Fruit fly (Drosophila melanogaster) whole organism, embryonic: ENCODE results near the gene Bace.
A peak's percentile ranks its signal among the peaks of the same experiment; 100 is the strongest.

Experiments
- BtbVII ChIP-seq: fragments of 200-800 bp; sonication (Bioruptor generic); optimal IDR thresholded peaks from 3 replicates; lab custom pipeline; 2017; ENCODE audit warnings: missing biosample characterization, mild to moderate bottlenecking, missing genetic modification characterization
- CG10274 ChIP-seq: fragments of 200-800 bp; sonication (Bioruptor generic); optimal IDR thresholded peaks from 3 replicates; lab custom pipeline; 2017; ENCODE audit warnings: missing biosample characterization, mild to moderate bottlenecking, missing genetic modification characterization
- CG10654 ChIP-seq: fragments of 200-800 bp; sonication (Bioruptor generic); optimal IDR thresholded peaks from 2 replicates; lab custom pipeline; 2016; ENCODE audit warnings: missing biosample characterization, missing genetic modification characterization
- CG12071 ChIP-seq: fragments of 200-800 bp; sonication (Bioruptor generic); optimal IDR thresholded peaks from 3 replicates; lab custom pipeline; 2018; ENCODE audit warnings: missing biosample characterization, mild to moderate bottlenecking, missing genetic modification characterization
- CG13424 ChIP-seq: fragments of 200-800 bp; sonication (Bioruptor generic); optimal IDR thresholded peaks from 2 replicates; lab custom pipeline; 2019; ENCODE audit warnings: missing biosample characterization, mild to moderate bottlenecking, missing genetic modification characterization, moderate library complexity
- CG13775 ChIP-seq: fragments of 200-800 bp; sonication (Bioruptor generic); optimal IDR thresholded peaks from 3 replicates; lab custom pipeline; 2017; ENCODE audit warnings: missing biosample characterization, mild to moderate bottlenecking, missing genetic modification characterization
- CG14441 ChIP-seq: fragments of 200-800 bp; sonication (Bioruptor generic); IDR thresholded peaks from 2 replicates; pipeline ENCODE4 v1.3.6; 2022; ENCODE audit warnings: missing biosample characterization, missing genetic modification characterization
- CG15479 ChIP-seq: fragments of 200-800 bp; sonication (Bioruptor generic); optimal IDR thresholded peaks from 3 replicates; lab custom pipeline; 2019; ENCODE audit warnings: missing biosample characterization, mild to moderate bottlenecking, missing genetic modification characterization, moderate library complexity
- CG16863 ChIP-seq: fragments of 200-800 bp; sonication (Bioruptor generic); optimal IDR thresholded peaks from 3 replicates; lab custom pipeline; 2016; ENCODE audit warnings: missing biosample characterization, missing genetic modification characterization
- CG2875 ChIP-seq: fragments of 200-800 bp; sonication (Bioruptor generic); optimal IDR thresholded peaks from 2 replicates; lab custom pipeline; 2017; ENCODE audit warnings: missing biosample characterization, mild to moderate bottlenecking, missing genetic modification characterization, missing genetic modification reagents
- CG31388 ChIP-seq: fragments of 200-800 bp; sonication (Bioruptor generic); optimal IDR thresholded peaks from 2 replicates; lab custom pipeline; 2016; ENCODE audit warnings: missing biosample characterization, missing genetic modification characterization
- CG34224 ChIP-seq: fragments of 200-800 bp; sonication (Bioruptor generic); IDR thresholded peaks from 3 replicates; pipeline ENCODE4 v1.3.6; 2022; ENCODE audit warnings: missing biosample characterization, missing genetic modification characterization; ENCODE audit not compliant: partially characterized antibody
- CG34422 ChIP-seq: fragments of 200-800 bp; sonication (Bioruptor generic); IDR thresholded peaks from 3 replicates; pipeline ENCODE4 v1.3.6; 2022; ENCODE audit warnings: missing biosample characterization, missing genetic modification characterization
- CG4424 ChIP-seq: fragments of 200-800 bp; sonication (Bioruptor generic); optimal IDR thresholded peaks from 3 replicates; lab custom pipeline; 2016; ENCODE audit warnings: missing biosample characterization, missing genetic modification characterization
- CG6683 ChIP-seq: fragments of 200-800 bp; sonication (Bioruptor generic); optimal IDR thresholded peaks from 2 replicates; lab custom pipeline; 2017; ENCODE audit warnings: missing biosample characterization, mild to moderate bottlenecking, missing genetic modification characterization, missing genetic modification reagents
- CG7786 ChIP-seq: fragments of 200-800 bp; sonication (Bioruptor generic); optimal IDR thresholded peaks from 2 replicates; lab custom pipeline; 2016; ENCODE audit warnings: missing biosample characterization, missing genetic modification characterization
- CG8359 ChIP-seq: fragments of 200-800 bp; sonication (Bioruptor generic); optimal IDR thresholded peaks from 2 replicates; lab custom pipeline; 2017; ENCODE audit warnings: missing biosample characterization, mild to moderate bottlenecking, missing genetic modification characterization, borderline replicate concordance
- ERR ChIP-seq: fragments of 200-800 bp; sonication (Bioruptor generic); optimal IDR thresholded peaks from 2 replicates; lab custom pipeline; 2016; ENCODE audit warnings: missing biosample characterization, missing genetic modification characterization
- HLH3B ChIP-seq: fragments of 200-800 bp; sonication (Bioruptor generic); IDR thresholded peaks from 2 replicates; pipeline ENCODE4 v1.3.6; 2022; ENCODE audit warnings: missing biosample characterization, missing genetic modification characterization
- Hand ChIP-seq: fragments of 200-800 bp; sonication (Bioruptor generic); optimal IDR thresholded peaks from 2 replicates; lab custom pipeline; 2017; ENCODE audit warnings: mild to moderate bottlenecking, missing biosample characterization, missing genetic modification reagents, missing genetic modification characterization
- HmgZ ChIP-seq: fragments of 200-800 bp; sonication (Bioruptor generic); optimal IDR thresholded peaks from 2 replicates; lab custom pipeline; 2018; ENCODE audit warnings: missing biosample characterization, mild to moderate bottlenecking, missing genetic modification characterization
- Hr78 ChIP-seq, 2 experiments: fragments of 200-800 bp in 1 of 2; fragments of >200 bp in 1 of 2; sonication (Bioruptor generic) in 1 of 2; optimal IDR thresholded peaks; 2 replicates each; lab custom pipeline; 2017 to 2019; ENCODE audit warnings: missing biosample characterization in 2 of 2, missing genetic modification characterization in 2 of 2, mild to moderate bottlenecking in 1 of 2, moderate library complexity in 1 of 2
- NC2β ChIP-seq: fragments of 200-800 bp; sonication (Bioruptor generic); optimal IDR thresholded peaks from 2 replicates; lab custom pipeline; 2016; ENCODE audit warnings: missing biosample characterization, missing genetic modification characterization
- Ravus ChIP-seq: fragments of 200-800 bp; sonication (Bioruptor generic); IDR thresholded peaks from 2 replicates; pipeline ENCODE4 v1.3.6; 2022; ENCODE audit warnings: missing biosample characterization, missing genetic modification characterization
- Xrp1 ChIP-seq: fragments of 200-800 bp; sonication (Bioruptor generic); IDR thresholded peaks from 2 replicates; pipeline ENCODE4 v1.3.6; 2022; ENCODE audit warnings: missing biosample characterization, missing genetic modification characterization
- bcd ChIP-seq: fragments of 200-800 bp; sonication (Bioruptor generic); optimal IDR thresholded peaks from 2 replicates; lab custom pipeline; 2017; ENCODE audit warnings: missing biosample characterization, mild to moderate bottlenecking, missing genetic modification characterization
- bigmax ChIP-seq: fragments of 200-800 bp; sonication (Bioruptor generic); optimal IDR thresholded peaks from 2 replicates; lab custom pipeline; 2018; ENCODE audit warnings: missing biosample characterization, mild to moderate bottlenecking, missing genetic modification characterization
- br ChIP-seq: fragments of >200 bp; optimal IDR thresholded peaks from 2 replicates; lab custom pipeline; 2017
- cas ChIP-seq: fragments of 200-800 bp; sonication (Bioruptor generic); IDR thresholded peaks from 2 replicates; pipeline ENCODE4 v1.3.6; 2022; ENCODE audit warnings: missing biosample characterization, missing genetic modification characterization
- chn ChIP-seq: fragments of 200-800 bp; sonication (Bioruptor generic); optimal IDR thresholded peaks from 2 replicates; lab custom pipeline; 2016; ENCODE audit warnings: missing biosample characterization, missing genetic modification characterization
- corto ChIP-seq: fragments of 200-800 bp; sonication (Bioruptor generic); optimal IDR thresholded peaks from 2 replicates; lab custom pipeline; 2016; ENCODE audit warnings: missing biosample characterization, mild to moderate bottlenecking, missing genetic modification characterization, moderate library complexity
- danr ChIP-seq: fragments of 200-800 bp; sonication (Bioruptor generic); IDR thresholded peaks from 2 replicates; pipeline ENCODE4 v1.3.6; 2022; ENCODE audit warnings: missing biosample characterization, missing genetic modification characterization
- fru ChIP-seq: fragments of >200 bp; optimal IDR thresholded peaks from 2 replicates; lab custom pipeline; 2017
- gce ChIP-seq: fragments of 200-800 bp; sonication (Bioruptor generic); IDR thresholded peaks from 3 replicates; pipeline ENCODE4 v1.3.6; 2022; ENCODE audit warnings: missing biosample characterization, missing genetic modification characterization
- gcm2 ChIP-seq: fragments of 200-800 bp; sonication (Bioruptor generic); optimal IDR thresholded peaks from 2 replicates; lab custom pipeline; 2016; ENCODE audit warnings: missing biosample characterization, missing genetic modification characterization
- gfzf ChIP-seq: fragments of 200-800 bp; sonication (Bioruptor generic); optimal IDR thresholded peaks from 2 replicates; lab custom pipeline; 2016; ENCODE audit warnings: missing biosample characterization, mild to moderate bottlenecking, missing genetic modification characterization, moderate library complexity
- gsb-n ChIP-seq: fragments of 200-800 bp; sonication (Bioruptor generic); optimal IDR thresholded peaks from 3 replicates; lab custom pipeline; 2018; ENCODE audit warnings: missing biosample characterization, mild to moderate bottlenecking, missing genetic modification characterization
- kay ChIP-seq: fragments of 200-800 bp; sonication (Bioruptor generic); optimal IDR thresholded peaks from 2 replicates; lab custom pipeline; 2016; ENCODE audit warnings: missing biosample characterization, missing genetic modification characterization
- luna ChIP-seq: fragments of 200-800 bp; sonication (Bioruptor generic); optimal IDR thresholded peaks from 2 replicates; lab custom pipeline; 2016; ENCODE audit warnings: missing biosample characterization, missing genetic modification characterization
- pan ChIP-seq, 4 experiments: fragments of >200 bp in 3 of 4; fragments of 200-800 bp in 1 of 4; sonication (Bioruptor generic) in 1 of 4; optimal IDR thresholded peaks in 3 of 4; IDR thresholded peaks in 1 of 4; 2 replicates each; pipeline versions ENCODE4 v1.3.6 to Lab custom; 2017 to 2022; ENCODE audit warnings: missing biosample characterization in 2 of 4, missing genetic modification characterization in 2 of 4, mixed read lengths in 1 of 4
- ro ChIP-seq: fragments of 200-800 bp; sonication (Bioruptor generic); IDR thresholded peaks from 2 replicates; pipeline ENCODE4 v1.3.6; 2022; ENCODE audit warnings: missing biosample characterization, missing genetic modification characterization
- scrt ChIP-seq: fragments of 200-800 bp; sonication (Bioruptor generic); optimal IDR thresholded peaks from 2 replicates; lab custom pipeline; 2018; ENCODE audit warnings: missing biosample characterization, mild to moderate bottlenecking, missing genetic modification characterization, moderate library complexity
- seq ChIP-seq: fragments of 200-800 bp; sonication (Bioruptor generic); IDR thresholded peaks from 2 replicates; pipeline ENCODE4 v1.3.6; 2022; ENCODE audit warnings: missing biosample characterization, missing genetic modification characterization
- sima ChIP-seq: fragments of 200-800 bp; sonication (Bioruptor generic); optimal IDR thresholded peaks from 2 replicates; lab custom pipeline; 2016; ENCODE audit warnings: missing biosample characterization, missing genetic modification characterization
- tgo ChIP-seq: fragments of 200-800 bp; sonication (Bioruptor generic); IDR thresholded peaks from 3 replicates; pipeline ENCODE4 v1.3.6; 2022; ENCODE audit warnings: missing biosample characterization, missing genetic modification characterization
- ttk ChIP-seq: fragments of 200-800 bp; sonication (Bioruptor generic); IDR thresholded peaks from 2 replicates; pipeline ENCODE4 v2.1.2; 2022; ENCODE audit warnings: missing biosample characterization, missing genetic modification characterization
- twi ChIP-seq: fragments of 200-800 bp; optimal IDR thresholded peaks from 2 replicates; lab custom pipeline; 2019; ENCODE audit warnings: missing biosample characterization, mild to moderate bottlenecking, missing genetic modification characterization, moderate library complexity
- unpg ChIP-seq: fragments of 200-800 bp; sonication (Bioruptor generic); optimal IDR thresholded peaks from 3 replicates; lab custom pipeline; 2018; ENCODE audit warnings: missing biosample characterization, mild to moderate bottlenecking, missing genetic modification characterization, moderate library complexity
- usp ChIP-seq: fragments of >200 bp; optimal IDR thresholded peaks from 2 replicates; lab custom pipeline; 2017; ENCODE audit warnings: missing biosample characterization, missing genetic modification characterization
- vnd ChIP-seq: fragments of 200-800 bp; sonication (Bioruptor generic); IDR thresholded peaks from 3 replicates; pipeline ENCODE4 v1.3.6; 2022; ENCODE audit warnings: missing biosample characterization, missing genetic modification characterization; ENCODE audit not compliant: partially characterized antibody
- zf30C ChIP-seq: fragments of 200-800 bp; sonication (Bioruptor generic); optimal IDR thresholded peaks from 3 replicates; lab custom pipeline; 2018; ENCODE audit warnings: missing biosample characterization, mild to moderate bottlenecking, missing genetic modification characterization

Bace gene

DNA sequence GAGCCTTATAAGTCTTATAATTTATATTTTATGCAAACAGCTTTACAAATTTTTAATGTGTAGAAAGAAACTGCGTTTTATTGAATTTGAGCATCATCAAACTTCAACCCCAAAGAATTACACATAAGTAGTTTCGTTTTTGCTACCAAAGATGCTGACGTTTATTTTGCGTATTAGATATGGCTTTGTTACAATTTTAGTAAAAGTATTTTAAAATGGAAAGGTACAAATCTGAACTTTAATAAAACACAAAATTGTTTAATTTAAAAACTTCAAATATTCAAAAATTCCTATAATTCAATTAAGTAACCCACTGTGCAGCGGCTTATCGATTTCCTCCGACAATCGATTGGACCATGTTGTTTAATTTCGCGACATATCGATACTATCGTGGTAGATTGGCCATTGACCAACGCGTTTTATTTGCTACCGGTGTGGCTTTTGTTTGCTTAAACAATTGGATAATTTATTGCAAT, 32.0 kb downstream of the Bace start, which contains the start of gene prg (continued):
- no peak for TF ChIP-seq sima (GFP tag; lab: Kevin White, UChicago)
- TF ChIP-seq CG34422 (GFP tag; lab: Robert Waterston, UW): peak; percentile 29; the same call in 1 of the 3 replicates
- TF ChIP-seq ro (GFP tag; lab: Robert Waterston, UW): no peak
- TF ChIP-seq bcd: peak; percentile 47
- TF ChIP-seq ERR: no peak
- TF ChIP-seq CG2875 (GFP tag; lab: Kevin White, UChicago): no peak
- no peak for TF ChIP-seq br (lab: Kevin White, UChicago)
- TF ChIP-seq zf30C (GFP tag; lab: Kevin White, UChicago): no peak
- TF ChIP-seq danr (GFP tag; lab: Robert Waterston, UW): no peak
- no peak for TF ChIP-seq pan (optimal IDR thresholded peaks at IDR 0.05; lab: Kevin White, UChicago)
- TF ChIP-seq pan (GFP tag; optimal IDR thresholded peaks at IDR 0.05 in 1 of 2, IDR thresholded peaks at IDR 0.05 in 1 of 2): peak in 1 of 2 experiments; percentile 60
- TF ChIP-seq CG6683 (GFP tag; lab: Kevin White, UChicago): no peak
- peak; percentile 44 for TF ChIP-seq gcm2
- TF ChIP-seq seq (GFP tag; lab: Robert Waterston, UW): peak; percentile 38; the same call in 1 of the 2 replicates
- no peak for TF ChIP-seq CG15479
- peak; percentile 36 for TF ChIP-seq CG10654 (GFP tag; lab: Kevin White, UChicago)
- TF ChIP-seq CG8359: no peak
- peak; percentile 99 for TF ChIP-seq CG34224
- TF ChIP-seq CG13424: peak; percentile 72
- TF ChIP-seq gce: no peak
- TF ChIP-seq twi (tag; lab: Kevin White, UChicago): peak; percentile 34
- peak; percentile 38 for TF ChIP-seq CG7786 (GFP tag; lab: Kevin White, UChicago)
- TF ChIP-seq corto (GFP tag; lab: Kevin White, UChicago): no peak
- no peak for TF ChIP-seq CG31388 (GFP tag; lab: Kevin White, UChicago)
- no peak for TF ChIP-seq scrt
- TF ChIP-seq CG14441 (GFP tag; lab: Robert Waterston, UW): peak; percentile 48; the same call in 1 of the 2 replicates
- peak; percentile 49 for TF ChIP-seq luna (GFP tag; lab: Kevin White, UChicago)
- TF ChIP-seq cas (GFP tag; lab: Robert Waterston, UW): no peak
- TF ChIP-seq gsb-n (tag; lab: Kevin White, UChicago): peak; percentile 58
- TF ChIP-seq ttk (GFP tag; lab: Robert Waterston, UW): peak; percentile 25; the same call in 1 of the 2 replicates
- TF ChIP-seq kay (GFP tag; lab: Kevin White, UChicago): peak; percentile 56
- peak; percentile 26; the same call in 1 of the 2 replicates for TF ChIP-seq HLH3B
- no peak for TF ChIP-seq Ravus
- TF ChIP-seq vnd (GFP tag; lab: Robert Waterston, UW): peak; percentile 90
- TF ChIP-seq Xrp1 (GFP tag; lab: Robert Waterston, UW): peak; percentile 74
- TF ChIP-seq CG12071 (GFP tag; lab: Kevin White, UChicago): no peak
- peak; percentile 33 for TF ChIP-seq chn (GFP tag; lab: Kevin White, UChicago)
- TF ChIP-seq HmgZ (tag; lab: Kevin White, UChicago): peak; percentile 69
- peak; percentile 77 for TF ChIP-seq unpg (GFP tag; lab: Kevin White, UChicago)
- TF ChIP-seq Hand (GFP tag; lab: Kevin White, UChicago): peak; percentile 51
- peak; percentile 60 for TF ChIP-seq CG13775 (GFP tag; lab: Kevin White, UChicago)
- TF ChIP-seq Hr78 (GFP tag; optimal IDR thresholded peaks at IDR 0.05; lab: Kevin White, UChicago): peak in 1 of 2 experiments; percentile 34
- no peak for TF ChIP-seq usp (GFP tag; lab: Kevin White, UChicago)
- peak; percentile 2 for TF ChIP-seq NC2β (GFP tag; lab: Kevin White, UChicago)
- peak; percentile 55 for TF ChIP-seq BtbVII (GFP tag; lab: Kevin White, UChicago)
- TF ChIP-seq CG4424: peak; percentile 13
- no peak for TF ChIP-seq fru (lab: Kevin White, UChicago)
- TF ChIP-seq bigmax: no peak
- TF ChIP-seq gfzf (GFP tag; lab: Kevin White, UChicago): peak; percentile 26
- peak; percentile 67 for TF ChIP-seq CG16863 (GFP tag; lab: Kevin White, UChicago)
- no peak for TF ChIP-seq CG10274
- TF ChIP-seq tgo (GFP tag; lab: Robert Waterston, UW): peak; percentile 67
